Worm (Caenorhabditis elegans) whole organism, late embryonic: ENCODE data around the gene szy-4.

ENCODE experiments used
- C38D4.7 ChIP-seq: fragments of 200-800 bp; sonication (Bioruptor generic); optimal IDR thresholded peaks from 2 replicates; lab custom pipeline; 2018; ENCODE audit warnings: mild to moderate bottlenecking, missing genetic modification characterization, moderate library complexity, missing compliant biosample characterization
- ceh-18 ChIP-seq: sonication (generic microtip); optimal IDR thresholded peaks from 2 replicates; lab custom pipeline; 2016; ENCODE audit warnings: missing genetic modification characterization, missing compliant biosample characterization
- ceh-30 ChIP-seq: fragments of 150-350 bp; optimal IDR thresholded peaks from 2 replicates; lab custom pipeline; 2014; ENCODE audit warnings: missing biosample characterization, missing genetic modification characterization
- fkh-10 ChIP-seq: fragments of 150-350 bp; optimal IDR thresholded peaks from 2 replicates; lab custom pipeline; 2014; ENCODE audit warnings: missing biosample characterization, missing genetic modification reagents, missing genetic modification characterization

DNA sequence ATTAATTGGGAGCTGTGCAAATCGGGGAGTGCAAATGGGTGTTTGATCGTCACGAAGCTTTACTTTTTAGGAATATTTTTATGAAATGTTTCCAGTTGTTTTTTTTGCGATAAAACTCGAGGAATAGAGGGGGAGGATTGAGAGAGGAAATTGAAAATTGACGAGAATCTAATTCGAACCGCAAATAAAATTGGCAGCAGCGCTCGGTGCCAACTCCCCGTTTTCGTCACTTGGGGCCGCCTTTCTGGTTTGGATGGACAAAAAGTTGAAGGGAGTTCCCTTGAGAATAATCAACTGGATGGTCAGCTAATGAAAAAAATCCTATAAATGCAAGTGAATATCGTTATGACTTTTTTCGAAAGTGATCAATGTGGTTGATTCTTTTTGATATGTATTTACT is 31.6 kb downstream of the szy-4 start:
- TF ChIP-seq ceh-30 (tag; lab: Kevin White, UChicago) (no peak), ceh-18 (no peak), C38D4.7 (GFP tag; lab: Kevin White, UChicago) (no peak), fkh-10 (GFP tag; lab: Kevin White, UChicago) (no peak)
